Worm (Caenorhabditis elegans) whole organism, early embryonic: ENCODE measurements around the gene unc-52.

Experiments used
- B0310.2 ChIP-seq: sonication (generic microtip); optimal IDR thresholded peaks from 2 replicates; lab custom pipeline; 2016; ENCODE audit warnings: mild to moderate bottlenecking, missing genetic modification characterization, missing compliant biosample characterization
- F13C5.2 ChIP-seq: sonication (generic microtip); optimal IDR thresholded peaks from 2 replicates; lab custom pipeline; 2017; ENCODE audit warnings: mild to moderate bottlenecking, missing genetic modification characterization, inconsistent platforms, missing compliant biosample characterization
- ama-1 ChIP-seq: fragments of 150-350 bp; optimal IDR thresholded peaks from 2 replicates; lab custom pipeline; 2014
- ceh-13 ChIP-seq: fragments of 200-800 bp; sonication (Bioruptor generic); optimal IDR thresholded peaks from 2 replicates; lab custom pipeline; 2018; ENCODE audit warnings: mild to moderate bottlenecking, missing genetic modification characterization, missing compliant biosample characterization
- ceh-36 ChIP-seq: sonication (generic microtip); optimal IDR thresholded peaks from 2 replicates; lab custom pipeline; 2016; ENCODE audit warnings: missing genetic modification characterization, inconsistent platforms, missing compliant biosample characterization
- ets-7 ChIP-seq: sonication (generic microtip); optimal IDR thresholded peaks from 2 replicates; lab custom pipeline; 2016; ENCODE audit warnings: missing genotype, missing genetic modification characterization, missing compliant biosample characterization
- flt-1 ChIP-seq: fragments of 200-800 bp; sonication (Bioruptor generic); IDR thresholded peaks from 2 replicates; pipeline ENCODE4 v1.3.6; 2022; ENCODE audit warnings: missing genetic modification characterization, missing compliant biosample characterization
- hmbx-1 ChIP-seq: sonication (generic microtip); optimal IDR thresholded peaks from 2 replicates; lab custom pipeline; 2016; ENCODE audit warnings: mild to moderate bottlenecking, missing genetic modification characterization, missing compliant biosample characterization
- pes-1 ChIP-seq: fragments of 200-800 bp; sonication (Bioruptor generic); IDR thresholded peaks from 2 replicates; pipeline ENCODE4 v1.3.6; 2022; ENCODE audit warnings: missing genetic modification reagents, missing genetic modification characterization, missing compliant biosample characterization
- scrt-1 ChIP-seq: fragments of 200-800 bp; sonication (Bioruptor generic); IDR thresholded peaks from 2 replicates; pipeline ENCODE4 v1.3.6; 2022; ENCODE audit warnings: missing genetic modification characterization, missing compliant biosample characterization
- sea-1 ChIP-seq: fragments of 200-800 bp; sonication (Bioruptor generic); conservative IDR thresholded peaks from 2 replicates; pipeline ENCODE4 v1.3.6; 2022; ENCODE audit warnings: missing genetic modification characterization, missing compliant biosample characterization
- tbx-11 ChIP-seq: fragments of 200-800 bp; sonication (Bioruptor generic); IDR thresholded peaks from 2 replicates; pipeline ENCODE4 v1.3.6; 2022; ENCODE audit warnings: missing genetic modification characterization, missing compliant biosample characterization
- tbx-37 ChIP-seq: fragments of 200-800 bp; sonication (Bioruptor generic); conservative IDR thresholded peaks from 2 replicates; pipeline ENCODE4 v1.3.6; 2022; ENCODE audit warnings: missing genetic modification reagents, missing genetic modification characterization, missing compliant biosample characterization

DNA sequence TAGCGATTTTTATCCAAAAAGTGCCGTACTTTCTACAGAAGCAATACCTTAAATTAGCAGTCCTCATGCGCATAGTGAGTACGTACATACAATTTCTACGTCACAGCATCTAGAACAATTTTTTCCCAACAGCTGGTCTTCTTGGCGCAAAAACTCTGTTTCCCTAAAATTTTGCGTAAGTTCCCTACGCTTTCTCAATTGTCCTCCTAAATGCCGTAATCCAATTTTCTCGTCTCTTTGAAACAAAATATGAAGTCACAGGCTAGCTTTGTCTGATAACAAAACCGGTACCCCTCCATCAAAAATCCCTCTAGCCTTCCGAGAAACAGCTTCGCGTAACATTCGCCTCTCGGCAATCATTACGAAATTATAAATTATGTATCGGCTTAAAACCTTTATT, 51.4 kb downstream of the unc-52 start, which contains the start of gene C38C6.3:
- no peak for TF ChIP-seq ama-1
- no peak for TF ChIP-seq sea-1 (GFP tag; lab: Robert Waterston, UW)
- no peak for TF ChIP-seq ceh-13 (GFP tag; lab: Kevin White, UChicago)
- TF ChIP-seq F13C5.2 = no peak
- no peak for TF ChIP-seq tbx-11 (GFP tag; lab: Robert Waterston, UW)
- no peak for TF ChIP-seq flt-1
- no peak for TF ChIP-seq B0310.2 (tag; lab: Kevin White, UChicago)
- no peak for TF ChIP-seq ets-7 (tag; lab: Kevin White, UChicago)
- no peak for TF ChIP-seq scrt-1
- no peak for TF ChIP-seq ceh-36 (tag; lab: Kevin White, UChicago)
- no peak for TF ChIP-seq pes-1 (GFP tag; lab: Robert Waterston, UW)
- no peak for TF ChIP-seq hmbx-1 (tag; lab: Kevin White, UChicago)
- no peak for TF ChIP-seq tbx-37 (GFP tag; lab: Robert Waterston, UW)
